Worm (Caenorhabditis elegans) whole organism, midembryonic: ENCODE results near the gene rhi-1.

Experiments
- T22C8.4 ChIP-seq: fragments of 200-800 bp; sonication (Bioruptor generic); IDR thresholded peaks from 2 replicates; pipeline ENCODE4 v1.3.6; 2022; ENCODE audit warnings: missing genetic modification characterization, missing compliant biosample characterization
- cog-1 ChIP-seq: sonication (generic microtip); optimal IDR thresholded peaks from 2 replicates; lab custom pipeline; 2016; ENCODE audit warnings: missing genetic modification characterization, missing compliant biosample characterization
- flt-1 ChIP-seq: fragments of 200-800 bp; sonication (Bioruptor generic); IDR thresholded peaks from 2 replicates; pipeline ENCODE4 v1.3.6; 2022; ENCODE audit warnings: missing genetic modification characterization, missing compliant biosample characterization
- klf-2 ChIP-seq: fragments of 200-800 bp; sonication (Bioruptor generic); conservative IDR thresholded peaks from 2 replicates; pipeline ENCODE4 v1.3.6; 2022; ENCODE audit warnings: missing genetic modification reagents, missing genetic modification characterization, missing compliant biosample characterization
- med-1 ChIP-seq: sonication (generic microtip); optimal IDR thresholded peaks from 2 replicates; lab custom pipeline; 2017; ENCODE audit warnings: missing genetic modification characterization, mild to moderate bottlenecking, missing compliant biosample characterization, antibody characterized with exemption, missing genetic modification reagents; ENCODE audit not compliant: insufficient read depth
- ref-1 ChIP-seq: fragments of 200-800 bp; sonication (Bioruptor generic); conservative IDR thresholded peaks from 2 replicates; pipeline ENCODE4 v1.3.6; 2022; ENCODE audit warnings: missing genetic modification reagents, missing genetic modification characterization, missing compliant biosample characterization
- tab-1 ChIP-seq: fragments of 200-800 bp; sonication (Bioruptor generic); IDR thresholded peaks from 2 replicates; pipeline ENCODE4 v1.3.6; 2022; ENCODE audit warnings: missing genetic modification characterization, missing compliant biosample characterization
- ztf-23 ChIP-seq: fragments of 200-800 bp; sonication (Bioruptor generic); IDR thresholded peaks from 2 replicates; pipeline ENCODE4 v1.3.6; 2022; ENCODE audit warnings: missing genetic modification reagents, missing genetic modification characterization, missing compliant biosample characterization
- ztf-29 ChIP-seq: fragments of 200-800 bp; sonication (Bioruptor generic); IDR thresholded peaks from 2 replicates; pipeline ENCODE4 v1.3.6; 2022; ENCODE audit warnings: missing genetic modification reagents, missing genetic modification characterization, missing compliant biosample characterization

Gene rhi-1

DNA sequence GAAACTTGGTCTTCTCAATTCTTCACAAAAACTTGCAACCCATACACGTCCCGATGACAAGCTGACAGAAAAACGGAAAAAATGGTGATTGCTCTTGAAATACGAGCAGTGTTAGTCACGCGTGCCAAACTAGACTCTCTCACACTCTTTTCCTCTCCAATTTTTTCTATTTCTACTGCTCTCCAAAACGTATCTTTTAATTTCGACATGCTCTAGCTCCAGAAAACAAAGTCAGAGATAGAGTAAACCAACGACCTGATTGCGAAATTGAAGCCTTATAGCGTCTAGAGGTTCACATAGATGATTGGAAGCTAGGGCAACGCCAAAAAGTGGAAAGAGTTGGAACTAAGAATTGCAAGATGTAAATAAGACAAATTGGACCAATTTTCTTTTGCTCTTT, 17.9 kb upstream of the rhi-1 start:
- no peak for TF ChIP-seq ztf-29 (GFP tag; lab: Robert Waterston, UW)
- TF ChIP-seq flt-1 (GFP tag; lab: Robert Waterston, UW), result no peak
- no peak for TF ChIP-seq tab-1 (GFP tag; lab: Robert Waterston, UW)
- TF ChIP-seq ref-1 (GFP tag; lab: Robert Waterston, UW), result no peak

- TF ChIP-seq ref-1 (GFP tag; lab: Robert Waterston, UW), result no peak
Measured at ce11 chrX:4492199-4492598, 16.1 kb upstream of the rhi-1 start, which contains the start of gene F46H6.5. Gene F46H6.5 (minus strand): TSS chrX:4492208.

DNA sequence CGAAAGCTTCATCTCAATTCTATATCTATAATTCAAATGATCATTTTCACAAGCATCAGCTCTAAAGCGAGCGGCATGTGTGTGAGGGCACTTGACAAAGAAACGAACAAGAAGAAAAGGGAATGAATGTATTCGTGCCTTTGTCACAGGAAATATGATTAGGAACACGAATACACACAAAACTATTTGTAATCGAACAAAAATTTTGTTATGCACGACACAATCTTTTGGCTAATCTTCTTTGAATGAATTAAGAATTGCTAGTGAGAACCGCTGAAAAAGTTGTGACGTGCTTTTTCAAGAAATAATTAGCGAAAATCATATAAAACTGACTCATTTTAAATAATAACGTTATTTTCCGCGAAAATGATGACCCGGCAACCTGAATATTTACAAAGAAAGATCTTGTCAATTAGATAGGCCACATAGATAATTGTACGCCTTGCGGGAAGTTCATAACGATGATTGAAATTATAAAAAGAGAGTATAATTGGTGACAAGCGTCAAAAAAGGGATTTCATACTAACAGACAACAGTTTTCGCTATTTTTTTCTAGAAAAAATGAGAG, 14.8 kb upstream of the rhi-1 start:
- no peak for TF ChIP-seq T22C8.4 (GFP tag; lab: Robert Waterston, UW)
- TF ChIP-seq tab-1 (GFP tag; lab: Robert Waterston, UW), result no peak
- TF ChIP-seq cog-1 (tag; lab: Kevin White, UChicago), result no peak
- no peak for TF ChIP-seq flt-1 (GFP tag; lab: Robert Waterston, UW)
- no peak for TF ChIP-seq ztf-29 (GFP tag; lab: Robert Waterston, UW)

ce11 chrX:4495814-4496567, 12.3 kb upstream of the rhi-1 start:
- TF ChIP-seq ztf-23 (GFP tag; lab: Robert Waterston, UW) (no peak), cog-1 (tag; lab: Kevin White, UChicago) (no peak), ref-1 (GFP tag; lab: Robert Waterston, UW) (no peak), T22C8.4 (GFP tag; lab: Robert Waterston, UW) (no peak), med-1 (GFP tag; lab: Kevin White, UChicago) (no peak), klf-2 (GFP tag; lab: Robert Waterston, UW) (no peak), flt-1 (GFP tag; lab: Robert Waterston, UW) (no peak), tab-1 (GFP tag; lab: Robert Waterston, UW) (no peak), ztf-29 (GFP tag; lab: Robert Waterston, UW) (no peak)

ce11 chrX:4498078-4498477, 10.2 kb upstream of the rhi-1 start:
- TF ChIP-seq cog-1 (tag; lab: Kevin White, UChicago) (no peak), flt-1 (GFP tag; lab: Robert Waterston, UW) (no peak), ref-1 (GFP tag; lab: Robert Waterston, UW) (no peak), T22C8.4 (GFP tag; lab: Robert Waterston, UW) (no peak), klf-2 (GFP tag; lab: Robert Waterston, UW) (no peak), tab-1 (GFP tag; lab: Robert Waterston, UW) (no peak), ztf-29 (GFP tag; lab: Robert Waterston, UW) (no peak), ztf-23 (GFP tag; lab: Robert Waterston, UW) (no peak), med-1 (GFP tag; lab: Kevin White, UChicago) (no peak)

- no peak for TF ChIP-seq cog-1 (tag; lab: Kevin White, UChicago)
- TF ChIP-seq med-1 (GFP tag; lab: Kevin White, UChicago), result no peak
- no peak for TF ChIP-seq tab-1 (GFP tag; lab: Robert Waterston, UW)
- TF ChIP-seq flt-1 (GFP tag; lab: Robert Waterston, UW), result no peak
- TF ChIP-seq T22C8.4 (GFP tag; lab: Robert Waterston, UW), result no peak
- TF ChIP-seq ref-1 (GFP tag; lab: Robert Waterston, UW), result no peak
- no peak for TF ChIP-seq ztf-29 (GFP tag; lab: Robert Waterston, UW)
- TF ChIP-seq ztf-23 (GFP tag; lab: Robert Waterston, UW), result no peak
- no peak for TF ChIP-seq klf-2 (GFP tag; lab: Robert Waterston, UW)
Measured at ce11 chrX:4498478-4498877, 9.8 kb upstream of the rhi-1 start.

ce11 chrX:4500499-4500898, 7.8 kb upstream of the rhi-1 start:
- no peak for TF ChIP-seq tab-1 (GFP tag; lab: Robert Waterston, UW)
- TF ChIP-seq klf-2 (GFP tag; lab: Robert Waterston, UW), result no peak
- TF ChIP-seq med-1 (GFP tag; lab: Kevin White, UChicago), result no peak
- no peak for TF ChIP-seq ztf-29 (GFP tag; lab: Robert Waterston, UW)
- TF ChIP-seq ref-1 (GFP tag; lab: Robert Waterston, UW), result no peak
- no peak for TF ChIP-seq ztf-23 (GFP tag; lab: Robert Waterston, UW)
- TF ChIP-seq flt-1 (GFP tag; lab: Robert Waterston, UW), result no peak
- no peak for TF ChIP-seq cog-1 (tag; lab: Kevin White, UChicago)
- no peak for TF ChIP-seq T22C8.4 (GFP tag; lab: Robert Waterston, UW)

DNA sequence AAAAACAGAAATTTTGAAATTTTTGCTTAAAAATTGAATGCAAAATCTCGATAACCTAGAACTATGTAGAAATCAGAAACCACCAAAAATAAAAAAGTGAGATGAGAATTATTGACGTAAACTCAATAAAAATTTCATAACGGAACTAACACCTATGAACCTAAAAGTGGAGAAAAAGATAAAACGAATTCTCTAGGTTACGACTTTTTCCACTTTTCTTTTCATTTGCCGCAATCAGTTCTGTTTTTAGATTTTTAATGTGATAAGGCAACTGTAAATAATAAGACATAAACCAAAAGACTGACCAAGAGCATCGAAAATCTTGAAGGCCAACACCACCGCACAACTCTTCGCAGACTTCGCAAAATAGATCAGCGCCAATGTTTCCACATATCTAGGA, 6.3 kb upstream of the rhi-1 start:
- no peak for TF ChIP-seq cog-1 (tag; lab: Kevin White, UChicago)
- no peak for TF ChIP-seq flt-1 (GFP tag; lab: Robert Waterston, UW)
- TF ChIP-seq ref-1 (GFP tag; lab: Robert Waterston, UW), result no peak
- TF ChIP-seq ztf-29 (GFP tag; lab: Robert Waterston, UW), result no peak
- TF ChIP-seq ztf-23 (GFP tag; lab: Robert Waterston, UW), result no peak
- TF ChIP-seq klf-2 (GFP tag; lab: Robert Waterston, UW), result no peak
- TF ChIP-seq med-1 (GFP tag; lab: Kevin White, UChicago), result no peak
- no peak for TF ChIP-seq T22C8.4 (GFP tag; lab: Robert Waterston, UW)

ce11 chrX:4503259-4503658, 5.0 kb upstream of the rhi-1 start:
- no peak for TF ChIP-seq med-1 (GFP tag; lab: Kevin White, UChicago)
- TF ChIP-seq flt-1 (GFP tag; lab: Robert Waterston, UW), result no peak
- no peak for TF ChIP-seq T22C8.4 (GFP tag; lab: Robert Waterston, UW)
- TF ChIP-seq tab-1 (GFP tag; lab: Robert Waterston, UW), result no peak
- no peak for TF ChIP-seq klf-2 (GFP tag; lab: Robert Waterston, UW)
- TF ChIP-seq ztf-23 (GFP tag; lab: Robert Waterston, UW), result no peak
- no peak for TF ChIP-seq cog-1 (tag; lab: Kevin White, UChicago)
- no peak for TF ChIP-seq ref-1 (GFP tag; lab: Robert Waterston, UW)
- no peak for TF ChIP-seq ztf-29 (GFP tag; lab: Robert Waterston, UW)
